Worm (Caenorhabditis elegans) whole organism, L1 larva: Measurements from ENCODE around the gene ZC250.5.

ENCODE experiments used
- C04F5.9 ChIP-seq: sonication (generic microtip); optimal IDR thresholded peaks from 2 replicates; lab custom pipeline; 2016; ENCODE audit warnings: missing genetic modification characterization, missing compliant biosample characterization
- F16B12.6 ChIP-seq: fragments of 150-350 bp; optimal IDR thresholded peaks from 2 replicates; lab custom pipeline; 2014; ENCODE audit warnings: missing biosample characterization, missing genetic modification characterization
- aha-1 ChIP-seq: fragments of 150-350 bp; optimal IDR thresholded peaks from 2 replicates; lab custom pipeline; 2014; ENCODE audit warnings: missing biosample characterization, missing genetic modification characterization
- alr-1 ChIP-seq: fragments of 200-800 bp; sonication (Bioruptor generic); optimal IDR thresholded peaks from 2 replicates; lab custom pipeline; 2018; ENCODE audit warnings: borderline replicate concordance, mild to moderate bottlenecking, missing genetic modification characterization, missing compliant biosample characterization
- aly-2 ChIP-seq: fragments of 150-350 bp; optimal IDR thresholded peaks from 2 replicates; lab custom pipeline; 2014; ENCODE audit warnings: missing biosample characterization, missing genetic modification characterization
- ama-1 ChIP-seq: fragments of 150-350 bp; optimal IDR thresholded peaks from 2 replicates; lab custom pipeline; 2014
- blmp-1 ChIP-seq: fragments of 150-350 bp; optimal IDR thresholded peaks from 2 replicates; lab custom pipeline; 2014; ENCODE audit warnings: missing biosample characterization, missing genetic modification characterization
- ceh-8 ChIP-seq: fragments of 200-800 bp; sonication (Bioruptor generic); optimal IDR thresholded peaks from 2 replicates; lab custom pipeline; 2018; ENCODE audit warnings: mild to moderate bottlenecking, missing genetic modification characterization, moderate library complexity, missing compliant biosample characterization
- ceh-82 ChIP-seq, 3 experiments: fragments of 150-350 bp in 1 of 3; sonication (generic microtip) in 2 of 3; optimal IDR thresholded peaks; 2 replicates each; lab custom pipeline; 2014 to 2017; ENCODE audit warnings: missing biosample characterization in 3 of 3, missing genetic modification characterization in 3 of 3
- dsc-1 ChIP-seq: sonication (generic microtip); optimal IDR thresholded peaks from 2 replicates; lab custom pipeline; 2016; ENCODE audit warnings: mild to moderate bottlenecking, missing genetic modification characterization, missing compliant biosample characterization
- efl-1 ChIP-seq, 4 experiments: fragments of 150-350 bp; optimal IDR thresholded peaks in 3 of 4; peaks in 1 of 4; 1 replicate in 1 of 4; 2 replicates in 3 of 4; lab custom pipeline; 2014; ENCODE audit warnings: missing biosample characterization in 2 of 4, missing genetic modification characterization in 2 of 4, missing genetic modification reagents in 2 of 4
- efl-3 ChIP-seq: fragments of 200-800 bp; sonication (Bioruptor generic); optimal IDR thresholded peaks from 2 replicates; lab custom pipeline; 2018; ENCODE audit warnings: mild to moderate bottlenecking, missing genetic modification characterization, missing compliant biosample characterization
- egl-13 ChIP-seq: sonication (generic microtip); optimal IDR thresholded peaks from 2 replicates; lab custom pipeline; 2016; ENCODE audit warnings: missing genotype, missing genetic modification reagents, missing genetic modification characterization, missing compliant biosample characterization
- egl-27 ChIP-seq, 2 experiments: fragments of 150-350 bp in 1 of 2; sonication (generic microtip); optimal IDR thresholded peaks; 3 replicates each; lab custom pipeline; 2017 to 2018; ENCODE audit warnings: missing biosample characterization in 2 of 2, missing genetic modification characterization in 2 of 2, missing genetic modification reagents in 2 of 2
- elt-2 ChIP-seq: sonication (generic microtip); optimal IDR thresholded peaks from 2 replicates; lab custom pipeline; 2016; ENCODE audit warnings: missing genetic modification characterization, mild to moderate bottlenecking, inconsistent platforms, missing compliant biosample characterization, missing genetic modification reagents
- elt-3 ChIP-seq, 6 experiments: fragments of 150-350 bp in 1 of 6; sonication (generic microtip); optimal IDR thresholded peaks; 2 replicates each; lab custom pipeline; 2017 to 2018; ENCODE audit warnings: missing biosample characterization in 6 of 6, missing genetic modification characterization in 6 of 6, inconsistent platforms in 1 of 6
- fkh-8 ChIP-seq: sonication (generic microtip); optimal IDR thresholded peaks from 2 replicates; lab custom pipeline; 2016; ENCODE audit warnings: mild to moderate bottlenecking, missing genetic modification characterization, missing compliant biosample characterization
- fos-1 ChIP-seq: fragments of 150-350 bp; optimal IDR thresholded peaks from 2 replicates; lab custom pipeline; 2014; ENCODE audit warnings: missing biosample characterization, missing genetic modification characterization
- lin-13 ChIP-seq: fragments of 150-350 bp; optimal IDR thresholded peaks from 2 replicates; lab custom pipeline; 2014; ENCODE audit warnings: missing biosample characterization, missing genetic modification reagents, missing genetic modification characterization
- lin-35 ChIP-seq, 2 experiments: fragments of 150-350 bp; optimal IDR thresholded peaks; 2 replicates each; lab custom pipeline; 2014; ENCODE audit warnings: missing biosample characterization in 2 of 2, missing genetic modification characterization in 2 of 2, missing genetic modification reagents in 2 of 2
- lir-3 ChIP-seq: sonication (generic microtip); optimal IDR thresholded peaks from 2 replicates; lab custom pipeline; 2016; ENCODE audit warnings: mild to moderate bottlenecking, missing genetic modification characterization, moderate library complexity, missing compliant biosample characterization; ENCODE audit not compliant: poor library complexity
- lsy-2 ChIP-seq, 2 experiments: fragments of 150-350 bp; optimal IDR thresholded peaks; 2 replicates each; lab custom pipeline; 2014; ENCODE audit warnings: missing biosample characterization in 2 of 2, missing genetic modification characterization in 2 of 2
- mdl-1 ChIP-seq, 2 experiments: fragments of 150-350 bp; optimal IDR thresholded peaks; 2 replicates each; lab custom pipeline; 2014 to 2017; ENCODE audit warnings: missing biosample characterization in 2 of 2, missing genetic modification characterization in 2 of 2, inconsistent platforms in 1 of 2
- mef-2 ChIP-seq: fragments of 150-350 bp; optimal IDR thresholded peaks from 2 replicates; lab custom pipeline; 2014; ENCODE audit warnings: missing biosample characterization, missing genetic modification characterization
- nhr-11 ChIP-seq: fragments of 150-350 bp; optimal IDR thresholded peaks from 2 replicates; lab custom pipeline; 2014; ENCODE audit warnings: missing biosample characterization, missing genetic modification characterization
- nhr-19 ChIP-seq: fragments of 200-800 bp; sonication (Bioruptor generic); conservative IDR thresholded peaks from 2 replicates; pipeline ENCODE4 v1.3.6; 2022; ENCODE audit warnings: missing genetic modification characterization, missing compliant biosample characterization
- nhr-237 ChIP-seq: fragments of 150-350 bp; optimal IDR thresholded peaks from 2 replicates; lab custom pipeline; 2014; ENCODE audit warnings: missing biosample characterization, missing genetic modification characterization
- nhr-28 ChIP-seq: fragments of 150-350 bp; optimal IDR thresholded peaks from 2 replicates; lab custom pipeline; 2014; ENCODE audit warnings: missing biosample characterization, missing genetic modification characterization
- nhr-47 ChIP-seq: sonication (generic microtip); optimal IDR thresholded peaks from 2 replicates; lab custom pipeline; 2016; ENCODE audit warnings: mild to moderate bottlenecking, missing genetic modification characterization, moderate library complexity, missing compliant biosample characterization
- nhr-71 ChIP-seq: sonication (generic microtip); optimal IDR thresholded peaks from 2 replicates; lab custom pipeline; 2016; ENCODE audit warnings: mild to moderate bottlenecking, missing genetic modification characterization, moderate library complexity, missing compliant biosample characterization
- nhr-76 ChIP-seq: sonication (generic microtip); optimal IDR thresholded peaks from 2 replicates; lab custom pipeline; 2017; ENCODE audit warnings: missing biosample characterization, missing genetic modification characterization
- nhr-77 ChIP-seq: fragments of 150-350 bp; optimal IDR thresholded peaks from 2 replicates; lab custom pipeline; 2014; ENCODE audit warnings: missing biosample characterization, missing genetic modification characterization
- nhr-85 ChIP-seq: sonication (generic microtip); peaks from one replicate; lab custom pipeline; 2016; ENCODE audit warnings: missing genetic modification characterization, inconsistent platforms, missing compliant biosample characterization
- nhr-90 ChIP-seq: sonication (generic microtip); optimal IDR thresholded peaks from 2 replicates; lab custom pipeline; 2016; ENCODE audit warnings: mild to moderate bottlenecking, missing genetic modification characterization, missing compliant biosample characterization; ENCODE audit not compliant: poor library complexity
- skn-1 ChIP-seq: fragments of 150-350 bp; optimal IDR thresholded peaks from 2 replicates; lab custom pipeline; 2014; ENCODE audit warnings: missing biosample characterization, missing genetic modification characterization
- snpc-4 ChIP-seq: fragments of 150-350 bp; optimal IDR thresholded peaks from 2 replicates; lab custom pipeline; 2014; ENCODE audit warnings: missing biosample characterization, missing genetic modification characterization
- snu-23 ChIP-seq: sonication (generic microtip); optimal IDR thresholded peaks from 2 replicates; lab custom pipeline; 2016; ENCODE audit warnings: missing genetic modification characterization, missing compliant biosample characterization
- sup-37 ChIP-seq: fragments of 200-800 bp; sonication (Bioruptor generic); optimal IDR thresholded peaks from 2 replicates; lab custom pipeline; 2018; ENCODE audit warnings: mild to moderate bottlenecking, missing genetic modification characterization, missing compliant biosample characterization
- unc-30 ChIP-seq: sonication (generic microtip); optimal IDR thresholded peaks from 2 replicates; lab custom pipeline; 2017; ENCODE audit warnings: missing biosample characterization, missing genetic modification characterization
- unc-62 ChIP-seq: fragments of 150-350 bp; optimal IDR thresholded peaks from 2 replicates; lab custom pipeline; 2014; ENCODE audit warnings: missing biosample characterization, missing genetic modification reagents, missing genetic modification characterization
- unc-98 ChIP-seq: fragments of 200-800 bp; sonication (Bioruptor generic); IDR thresholded peaks from 2 replicates; pipeline ENCODE4 v1.3.6; 2022; ENCODE audit warnings: missing genetic modification characterization, missing compliant biosample characterization
- xbp-1 ChIP-seq: sonication (generic microtip); optimal IDR thresholded peaks from 2 replicates; lab custom pipeline; 2016; ENCODE audit warnings: missing genetic modification characterization, missing compliant biosample characterization
- ztf-4 ChIP-seq: fragments of 150-350 bp; optimal IDR thresholded peaks from 2 replicates; lab custom pipeline; 2014; ENCODE audit warnings: missing biosample characterization, missing genetic modification characterization

ZC250.5 gene

ce11 chrV:5838576-5839366, 33.2 kb downstream of the ZC250.5 start, which contains the start of gene F26F12.2:
Gene F26F12.2 (minus strand): TSS chrV:5838613.
- TF ChIP-seq unc-62 (GFP tag; lab: Kevin White, UChicago) (no peak), elt-3 (tag; optimal IDR thresholded peaks at IDR 0.05; lab: Kevin White, UChicago) (no peak), egl-13 (tag; lab: Kevin White, UChicago) (no peak), sup-37 (GFP tag; lab: Kevin White, UChicago) (peak; percentile 1), F16B12.6 (tag; lab: Kevin White, UChicago) (no peak), C04F5.9 (no peak), nhr-28 (tag; lab: Kevin White, UChicago) (no peak), efl-3 (GFP tag; lab: Kevin White, UChicago) (no peak), unc-98 (GFP tag; lab: Robert Waterston, UW) (no peak), lin-13 (GFP tag; lab: Kevin White, UChicago) (no peak), nhr-85 (tag; lab: Kevin White, UChicago) (peak; percentile 32), nhr-90 (tag; lab: Kevin White, UChicago) (peak; percentile 9), nhr-77 (no peak), elt-2 (tag; lab: Kevin White, UChicago) (peak; percentile 9), snu-23 (GFP tag; lab: Kevin White, UChicago) (peak; percentile 17), snpc-4 (tag; lab: Kevin White, UChicago) (no peak), lsy-2 (tag; optimal IDR thresholded peaks at IDR 0.05; lab: Kevin White, UChicago) (no peak), mef-2 (tag; lab: Kevin White, UChicago) (no peak), blmp-1 (tag; lab: Kevin White, UChicago) (no peak), lin-35 (GFP tag; optimal IDR thresholded peaks at IDR 0.05; lab: Kevin White, UChicago) (peak in 1 of 2 experiments; percentile 24), nhr-71 (peak; percentile 27), skn-1 (tag; lab: Kevin White, UChicago) (no peak), egl-27 (tag; optimal IDR thresholded peaks at IDR 0.05; lab: Kevin White, UChicago) (no peak), ceh-82 (tag; optimal IDR thresholded peaks at IDR 0.05; lab: Kevin White, UChicago) (no peak), nhr-76 (no peak), dsc-1 (peak; percentile 3), ztf-4 (tag; lab: Kevin White, UChicago) (peak; percentile 82), lir-3 (tag; lab: Kevin White, UChicago) (peak; percentile 24), aly-2 (peak; percentile 30), ama-1 (lab: Kevin White, UChicago) (peak; percentile 74), nhr-237 (no peak), aha-1 (tag; lab: Kevin White, UChicago) (no peak), fos-1 (no peak), alr-1 (tag; lab: Kevin White, UChicago) (no peak), unc-30 (no peak), nhr-11 (tag; lab: Kevin White, UChicago) (no peak), ceh-8 (GFP tag; lab: Kevin White, UChicago) (no peak), nhr-19 (no peak), fkh-8 (no peak), xbp-1 (no peak), nhr-47 (tag; lab: Kevin White, UChicago) (peak; percentile 36), mdl-1 (tag; optimal IDR thresholded peaks at IDR 0.05; lab: Kevin White, UChicago) (no peak), efl-1 (optimal IDR thresholded peaks at IDR 0.05; lab: Kevin White, UChicago) (peak in 1 of 2 experiments; percentile 2), efl-1 (GFP tag; optimal IDR thresholded peaks at IDR 0.05 in 1 of 2; lab: Kevin White, UChicago) (peak in 1 of 2 experiments; percentile 90)
